Fruit fly (Drosophila melanogaster) whole organism, embryonic: ENCODE measurements around the gene RhoGAP93B.

Source experiments
- Atf3 ChIP-seq: fragments of 200-800 bp; sonication (Bioruptor generic); optimal IDR thresholded peaks from 3 replicates; lab custom pipeline; 2016; ENCODE audit warnings: missing biosample characterization, missing genetic modification characterization
- Bdp1 ChIP-seq: fragments of 200-800 bp; sonication (Bioruptor generic); optimal IDR thresholded peaks from 3 replicates; lab custom pipeline; 2016; ENCODE audit warnings: missing biosample characterization, missing genetic modification characterization
- CG10543 ChIP-seq: fragments of 200-800 bp; sonication (Bioruptor generic); optimal IDR thresholded peaks from 3 replicates; lab custom pipeline; 2017; ENCODE audit warnings: missing biosample characterization, mild to moderate bottlenecking, missing genetic modification characterization, moderate library complexity
- CG10979 ChIP-seq: fragments of 200-800 bp; sonication (Bioruptor generic); optimal IDR thresholded peaks from 2 replicates; lab custom pipeline; 2018; ENCODE audit warnings: missing biosample characterization, mild to moderate bottlenecking, missing genetic modification characterization, moderate library complexity
- CG12155 ChIP-seq: fragments of 200-800 bp; sonication (Bioruptor generic); optimal IDR thresholded peaks from 3 replicates; lab custom pipeline; 2016; ENCODE audit warnings: missing biosample characterization, missing genetic modification characterization
- CG12391 ChIP-seq: fragments of 200-800 bp; sonication (Bioruptor generic); optimal IDR thresholded peaks from 3 replicates; lab custom pipeline; 2018; ENCODE audit warnings: missing biosample characterization, mild to moderate bottlenecking, missing genetic modification characterization, moderate library complexity
- CG14710 ChIP-seq: fragments of 200-800 bp; sonication (Bioruptor generic); optimal IDR thresholded peaks from 3 replicates; lab custom pipeline; 2019; ENCODE audit warnings: missing biosample characterization, mild to moderate bottlenecking, missing genetic modification characterization, moderate library complexity
- CG15011 ChIP-seq: fragments of 200-800 bp; sonication (Bioruptor generic); optimal IDR thresholded peaks from 3 replicates; lab custom pipeline; 2018; ENCODE audit warnings: missing biosample characterization, mild to moderate bottlenecking, missing genetic modification characterization
- CG2116 ChIP-seq: fragments of 200-800 bp; sonication (Bioruptor generic); optimal IDR thresholded peaks from 3 replicates; lab custom pipeline; 2018; ENCODE audit warnings: missing biosample characterization, mild to moderate bottlenecking, missing genetic modification characterization
- CG2120 ChIP-seq: fragments of 200-800 bp; sonication (Bioruptor generic); optimal IDR thresholded peaks from 3 replicates; lab custom pipeline; 2016; ENCODE audit warnings: missing biosample characterization, missing genetic modification characterization
- CG3065 ChIP-seq: fragments of 200-800 bp; sonication (Bioruptor generic); optimal IDR thresholded peaks from 2 replicates; lab custom pipeline; 2016; ENCODE audit warnings: missing biosample characterization, missing genetic modification characterization
- CG3163 ChIP-seq: fragments of 200-800 bp; sonication (Bioruptor generic); optimal IDR thresholded peaks from 3 replicates; lab custom pipeline; 2016; ENCODE audit warnings: missing biosample characterization, missing genetic modification characterization
- CG4730 ChIP-seq: fragments of 200-800 bp; sonication (Bioruptor generic); IDR thresholded peaks from 2 replicates; pipeline ENCODE4 v1.3.6; 2022; ENCODE audit warnings: missing biosample characterization, missing genetic modification characterization
- CG6254 ChIP-seq: fragments of 200-800 bp; sonication (Bioruptor generic); optimal IDR thresholded peaks from 3 replicates; lab custom pipeline; 2017; ENCODE audit warnings: mild to moderate bottlenecking, missing biosample characterization, missing genetic modification reagents, missing genetic modification characterization
- CG8290 ChIP-seq, 3 experiments: fragments of 200-800 bp; sonication (Bioruptor generic); optimal IDR thresholded peaks; 2 replicates each; lab custom pipeline; 2016 to 2019; ENCODE audit warnings: missing biosample characterization in 3 of 3, missing genetic modification characterization in 3 of 3, mild to moderate bottlenecking in 2 of 3, moderate library complexity in 1 of 3
- CkIIα-i1 ChIP-seq: fragments of 200-800 bp; sonication (Bioruptor generic); IDR thresholded peaks from 2 replicates; pipeline ENCODE4 v1.3.6; 2022; ENCODE audit warnings: missing biosample characterization, missing genetic modification characterization
- Drgx ChIP-seq: fragments of 200-800 bp; sonication (Bioruptor generic); IDR thresholded peaks from 2 replicates; pipeline ENCODE4 v1.3.6; 2022; ENCODE audit warnings: missing biosample characterization, missing genetic modification characterization
- Fer2 ChIP-seq: fragments of 200-800 bp; sonication (Bioruptor generic); optimal IDR thresholded peaks from 2 replicates; lab custom pipeline; 2018; ENCODE audit warnings: missing biosample characterization, mild to moderate bottlenecking, missing genetic modification characterization, moderate library complexity
- Hr78 ChIP-seq, 2 experiments: fragments of 200-800 bp in 1 of 2; fragments of >200 bp in 1 of 2; sonication (Bioruptor generic) in 1 of 2; optimal IDR thresholded peaks; 2 replicates each; lab custom pipeline; 2017 to 2019; ENCODE audit warnings: missing biosample characterization in 2 of 2, missing genetic modification characterization in 2 of 2, mild to moderate bottlenecking in 1 of 2, moderate library complexity in 1 of 2
- MTF-1 ChIP-seq: fragments of 200-800 bp; sonication (Bioruptor generic); optimal IDR thresholded peaks from 2 replicates; lab custom pipeline; 2018; ENCODE audit warnings: missing biosample characterization, mild to moderate bottlenecking, missing genetic modification characterization, borderline replicate concordance
- Neu2 ChIP-seq: fragments of 200-800 bp; sonication (Bioruptor generic); optimal IDR thresholded peaks from 3 replicates; lab custom pipeline; 2016; ENCODE audit warnings: missing biosample characterization, missing genetic modification characterization, borderline replicate concordance
- Nf-YC ChIP-seq: fragments of 200-800 bp; optimal IDR thresholded peaks from 3 replicates; lab custom pipeline; 2019; ENCODE audit warnings: missing biosample characterization, mild to moderate bottlenecking, missing genetic modification characterization, moderate library complexity
- TFAM ChIP-seq: fragments of 200-800 bp; sonication (Bioruptor generic); optimal IDR thresholded peaks from 2 replicates; lab custom pipeline; 2017; ENCODE audit warnings: missing biosample characterization, missing genetic modification characterization, inconsistent platforms
- Trl ChIP-seq, 3 experiments: fragments of >200 bp in 2 of 3; fragments of 200-800 bp in 1 of 3; sonication (Bioruptor generic) in 1 of 3; optimal IDR thresholded peaks; 2 replicates in 1 of 3; 3 replicates in 2 of 3; lab custom pipeline; 2016 to 2017; ENCODE audit warnings: missing biosample characterization in 1 of 3, missing genetic modification characterization in 1 of 3
- btn ChIP-seq: fragments of 200-800 bp; sonication (Bioruptor generic); optimal IDR thresholded peaks from 2 replicates; lab custom pipeline; 2016; ENCODE audit warnings: missing biosample characterization, missing genetic modification characterization
- chm ChIP-seq: fragments of 200-800 bp; sonication (Bioruptor generic); IDR thresholded peaks from 2 replicates; pipeline ENCODE4 v1.3.6; 2022; ENCODE audit warnings: missing biosample characterization, missing genetic modification characterization
- crc ChIP-seq: fragments of 200-800 bp; sonication (Bioruptor generic); optimal IDR thresholded peaks from 2 replicates; lab custom pipeline; 2016; ENCODE audit warnings: missing biosample characterization, missing genetic modification characterization
- exex ChIP-seq: fragments of 200-800 bp; sonication (Bioruptor generic); optimal IDR thresholded peaks from 4 replicates; lab custom pipeline; 2018; ENCODE audit warnings: missing biosample characterization, mild to moderate bottlenecking, missing genetic modification characterization, moderate library complexity
- gem ChIP-seq: fragments of 200-800 bp; sonication (Bioruptor generic); optimal IDR thresholded peaks from 2 replicates; lab custom pipeline; 2019; ENCODE audit warnings: missing biosample characterization, mild to moderate bottlenecking, missing genetic modification characterization, moderate library complexity
- hkb ChIP-seq, 2 experiments: fragments of 200-800 bp in 1 of 2; fragments of >200 bp in 1 of 2; sonication (Bioruptor generic) in 1 of 2; IDR thresholded peaks in 1 of 2; optimal IDR thresholded peaks in 1 of 2; 2 replicates each; pipeline versions ENCODE4 v1.3.6 to Lab custom; 2017 to 2022; ENCODE audit warnings: missing biosample characterization in 1 of 2, missing genetic modification characterization in 1 of 2
- jing ChIP-seq: fragments of 200-800 bp; sonication (Bioruptor generic); optimal IDR thresholded peaks from 2 replicates; lab custom pipeline; 2018; ENCODE audit warnings: missing biosample characterization, mild to moderate bottlenecking, missing genetic modification characterization
- kni ChIP-seq: fragments of 200-800 bp; sonication (Bioruptor generic); optimal IDR thresholded peaks from 3 replicates; lab custom pipeline; 2017; ENCODE audit warnings: mild to moderate bottlenecking, missing biosample characterization, missing genetic modification reagents, missing genetic modification characterization
- lov ChIP-seq, 2 experiments: fragments of 200-800 bp in 1 of 2; fragments of >200 bp in 1 of 2; sonication (Bioruptor generic) in 1 of 2; IDR thresholded peaks in 1 of 2; optimal IDR thresholded peaks in 1 of 2; 2 replicates in 1 of 2; 3 replicates in 1 of 2; pipeline versions ENCODE4 v1.3.6 to Lab custom; 2017 to 2022; ENCODE audit warnings: missing biosample characterization in 1 of 2, missing genetic modification characterization in 1 of 2
- mam ChIP-seq: fragments of 200-800 bp; sonication (Bioruptor generic); optimal IDR thresholded peaks from 3 replicates; lab custom pipeline; 2016; ENCODE audit warnings: missing biosample characterization, missing genetic modification characterization
- nerfin-1 ChIP-seq: fragments of 200-800 bp; sonication (Bioruptor generic); optimal IDR thresholded peaks from 3 replicates; lab custom pipeline; 2019; ENCODE audit warnings: missing biosample characterization, mild to moderate bottlenecking, missing genetic modification characterization, moderate library complexity
- nmo ChIP-seq: fragments of 200-800 bp; sonication (Bioruptor generic); optimal IDR thresholded peaks from 2 replicates; lab custom pipeline; 2018; ENCODE audit warnings: missing biosample characterization, mild to moderate bottlenecking, missing genetic modification characterization, moderate library complexity
- pfk ChIP-seq: fragments of 200-800 bp; sonication (Bioruptor generic); optimal IDR thresholded peaks from 2 replicates; lab custom pipeline; 2018; ENCODE audit warnings: missing biosample characterization, mild to moderate bottlenecking, missing genetic modification characterization, moderate library complexity
- pho ChIP-seq: fragments of 200-800 bp; sonication (Bioruptor generic); optimal IDR thresholded peaks from 2 replicates; lab custom pipeline; 2016; ENCODE audit warnings: missing biosample characterization, missing genetic modification characterization
- prd ChIP-seq, 3 experiments: fragments of >200 bp in 2 of 3; fragments of 200-800 bp in 1 of 3; sonication (Bioruptor generic) in 1 of 3; optimal IDR thresholded peaks in 2 of 3; IDR thresholded peaks in 1 of 3; 2 replicates in 2 of 3; 3 replicates in 1 of 3; pipeline versions ENCODE4 v1.3.6 to Lab custom; 2017 to 2022; ENCODE audit warnings: missing biosample characterization in 1 of 3, missing genetic modification characterization in 1 of 3
- sd ChIP-seq: fragments of 200-800 bp; sonication (Bioruptor generic); optimal IDR thresholded peaks from 3 replicates; lab custom pipeline; 2018; ENCODE audit warnings: missing biosample characterization, mild to moderate bottlenecking, missing genetic modification characterization, moderate library complexity
- seq ChIP-seq: fragments of 200-800 bp; sonication (Bioruptor generic); IDR thresholded peaks from 2 replicates; pipeline ENCODE4 v1.3.6; 2022; ENCODE audit warnings: missing biosample characterization, missing genetic modification characterization
- sug ChIP-seq: fragments of 200-800 bp; optimal IDR thresholded peaks from 2 replicates; lab custom pipeline; 2019; ENCODE audit warnings: missing biosample characterization, mild to moderate bottlenecking, missing genetic modification characterization, moderate library complexity
- toy ChIP-seq: fragments of 200-800 bp; sonication (Bioruptor generic); IDR thresholded peaks from 2 replicates; pipeline ENCODE4 v1.3.6; 2022; ENCODE audit warnings: missing biosample characterization, missing genetic modification characterization
- wek ChIP-seq: fragments of 200-800 bp; sonication (Bioruptor generic); optimal IDR thresholded peaks from 3 replicates; lab custom pipeline; 2018; ENCODE audit warnings: missing biosample characterization, mild to moderate bottlenecking, missing genetic modification characterization, moderate library complexity
- z ChIP-seq: fragments of 200-800 bp; sonication (Bioruptor generic); IDR thresholded peaks from 3 replicates; pipeline ENCODE4 v1.3.6; 2022; ENCODE audit warnings: missing biosample characterization, missing genetic modification characterization
- zfh1 ChIP-seq: fragments of 200-800 bp; sonication (Bioruptor generic); IDR thresholded peaks from 3 replicates; pipeline ENCODE4 v1.3.6; 2022; ENCODE audit warnings: missing biosample characterization, missing genetic modification characterization

Gene RhoGAP93B

dm6 chr3R:21141341-21141740 lies 43.7 kb upstream of the RhoGAP93B start (continued):
- no peak for TF ChIP-seq CG8290 (GFP tag; optimal IDR thresholded peaks at IDR 0.05; lab: Kevin White, UChicago)
- no peak for TF ChIP-seq CG8290 (tag; optimal IDR thresholded peaks at IDR 0.05; lab: Kevin White, UChicago)
- no peak for TF ChIP-seq lov (optimal IDR thresholded peaks at IDR 0.05; lab: Kevin White, UChicago)
- TF ChIP-seq lov (GFP tag; IDR thresholded peaks at IDR 0.05; lab: Robert Waterston, UW): no peak
- no peak for TF ChIP-seq CG2120 (GFP tag; lab: Kevin White, UChicago)
- no peak for TF ChIP-seq Hr78 (GFP tag; optimal IDR thresholded peaks at IDR 0.05; lab: Kevin White, UChicago)
- peak; percentile 69 for TF ChIP-seq exex (tag; lab: Kevin White, UChicago)
- TF ChIP-seq wek (GFP tag; lab: Kevin White, UChicago): no peak
- TF ChIP-seq CG15011 (GFP tag; lab: Kevin White, UChicago): peak; percentile 4
- no peak for TF ChIP-seq CkIIα-i1
- TF ChIP-seq sd (tag; lab: Kevin White, UChicago): no peak
- peak; percentile 73 for TF ChIP-seq seq (GFP tag; lab: Robert Waterston, UW)

- TF ChIP-seq lov (optimal IDR thresholded peaks at IDR 0.05; lab: Kevin White, UChicago): no peak
- no peak for TF ChIP-seq lov (GFP tag; IDR thresholded peaks at IDR 0.05; lab: Robert Waterston, UW)
- peak; percentile 63 for TF ChIP-seq sug
- peak; percentile 48 for TF ChIP-seq CG14710 (tag; lab: Kevin White, UChicago)
- no peak for TF ChIP-seq MTF-1 (GFP tag; lab: Kevin White, UChicago)
- no peak for TF ChIP-seq Trl (optimal IDR thresholded peaks at IDR 0.05; lab: Kevin White, UChicago)
- no peak for TF ChIP-seq Trl (GFP tag; optimal IDR thresholded peaks at IDR 0.05; lab: Kevin White, UChicago)
- TF ChIP-seq Fer2 (tag; lab: Kevin White, UChicago): no peak
- TF ChIP-seq Neu2 (GFP tag; lab: Kevin White, UChicago): no peak
- 0 out of 2 replicates have a peak, but pooled peaks have one; percentile 12 for TF ChIP-seq seq (GFP tag; lab: Robert Waterston, UW)
- no peak for TF ChIP-seq crc
- no peak for TF ChIP-seq kni (GFP tag; lab: Kevin White, UChicago)
- TF ChIP-seq CG3065 (GFP tag; lab: Kevin White, UChicago): no peak
- TF ChIP-seq CG2116 (GFP tag; lab: Kevin White, UChicago): peak; percentile 35
- no peak for TF ChIP-seq Bdp1 (GFP tag; lab: Kevin White, UChicago)
- no peak for TF ChIP-seq chm (GFP tag; lab: Robert Waterston, UW)
- no peak for TF ChIP-seq hkb (optimal IDR thresholded peaks at IDR 0.05; lab: Kevin White, UChicago)
- TF ChIP-seq hkb (GFP tag; IDR thresholded peaks at IDR 0.05; lab: Robert Waterston, UW): no peak
- TF ChIP-seq CG3163 (GFP tag; lab: Kevin White, UChicago): no peak
- peak; percentile 11 for TF ChIP-seq nerfin-1
- peak; percentile 53 for TF ChIP-seq CG12391 (tag; lab: Kevin White, UChicago)
- no peak for TF ChIP-seq mam (GFP tag; lab: Kevin White, UChicago)
- no peak for TF ChIP-seq Atf3 (GFP tag; lab: Kevin White, UChicago)
- TF ChIP-seq wek (GFP tag; lab: Kevin White, UChicago): no peak
- no peak for TF ChIP-seq z (GFP tag; lab: Robert Waterston, UW)
- TF ChIP-seq gem (tag; lab: Kevin White, UChicago): peak; percentile 50
- no peak for TF ChIP-seq CG10543 (GFP tag; lab: Kevin White, UChicago)
- no peak for TF ChIP-seq Drgx (GFP tag; lab: Robert Waterston, UW)
- no peak for TF ChIP-seq CG6254
- TF ChIP-seq Nf-YC (tag; lab: Kevin White, UChicago): peak; percentile 58
- TF ChIP-seq btn (GFP tag; lab: Kevin White, UChicago): no peak
- TF ChIP-seq jing: no peak
- peak; percentile 35 for TF ChIP-seq CG12155
- no peak for TF ChIP-seq prd (optimal IDR thresholded peaks at IDR 0.05; lab: Kevin White, UChicago)
- peak; percentile 68 for TF ChIP-seq prd (GFP tag; IDR thresholded peaks at IDR 0.05; lab: Robert Waterston, UW)
- no peak for TF ChIP-seq zfh1 (GFP tag; lab: Robert Waterston, UW)
- no peak for TF ChIP-seq CG10979 (tag; lab: Kevin White, UChicago)
- TF ChIP-seq pfk (GFP tag; lab: Kevin White, UChicago): no peak
- TF ChIP-seq nmo (GFP tag; lab: Kevin White, UChicago): peak; percentile 49
- no peak for TF ChIP-seq CG4730 (GFP tag; lab: Robert Waterston, UW)
- TF ChIP-seq toy (GFP tag; lab: Robert Waterston, UW): no peak
- TF ChIP-seq TFAM (GFP tag; lab: Kevin White, UChicago): no peak
- no peak for TF ChIP-seq pho
Observed at dm6 chr3R:21140458-21140857, 42.8 kb upstream of the RhoGAP93B start, which contains the start of gene SNF4Agamma. Gene SNF4Agamma (plus strand): TSS chr3R:21140739.
